Worm (Caenorhabditis elegans): Measurements from ENCODE around the gene srx-98.

ce11 chrII:3690646-3691045, 19.8 kb upstream of the srx-98 start, which contains the start of gene srx-101:
- TF ChIP-seq ceh-13 (GFP tag; optimal IDR thresholded peaks at IDR 0.05) (no peak), ceh-36 (tag; optimal IDR thresholded peaks at IDR 0.05) (no peak), tra-4 (tag; optimal IDR thresholded peaks at IDR 0.05) (no peak), ama-1 (optimal IDR thresholded peaks at IDR 0.05) (no peak), tbx-37 (GFP tag; conservative IDR thresholded peaks at IDR 0.05) (no peak), scrt-1 (GFP tag; IDR thresholded peaks at IDR 0.05) (no peak)

All from whole organism, early embryonic.